ENCODE assay signal across 1 fruit fly cellular context in the genomic region with DNA sequence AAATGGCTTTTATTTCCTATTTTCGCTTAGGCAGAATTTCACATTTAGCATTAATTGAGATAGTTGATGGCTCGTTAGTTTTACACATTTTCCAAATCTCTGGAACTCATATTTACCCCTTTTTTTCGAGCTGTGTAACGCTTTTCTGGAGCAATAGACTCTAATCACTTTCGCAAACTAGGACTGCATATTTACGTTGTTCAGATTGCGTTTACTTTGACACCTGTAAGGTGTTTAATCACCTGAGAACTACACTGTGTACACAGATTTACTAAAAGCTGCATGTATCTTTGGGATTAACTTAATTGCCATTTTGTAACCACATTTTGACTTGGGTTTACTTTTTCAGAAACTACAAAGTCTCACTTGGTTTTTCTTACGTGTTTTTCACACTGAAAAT.
TF ChIP-seq lines count a peak whose summit lies in the region.

No protein-coding gene starts in this region.

TF ChIP-seq in whole organism, embryonic, 481 proteins besides CTCF, POLR2A, EP300 and RAD21 (continued from another document and continues in another):
- TF ChIP-seq ap (GFP tag; IDR thresholded peaks at IDR 0.05; lab: Robert Waterston, UW) (no peak), grn (GFP tag; optimal IDR thresholded peaks at IDR 0.05; lab: Kevin White, UChicago) (no peak), Bdp1 (GFP tag; optimal IDR thresholded peaks at IDR 0.05; lab: Kevin White, UChicago) (no peak), CG8281 (tag; optimal IDR thresholded peaks at IDR 0.05; lab: Kevin White, UChicago) (no peak), CG10431 (GFP tag; optimal IDR thresholded peaks at IDR 0.05; lab: Kevin White, UChicago) (no peak), CG6654 (GFP tag; optimal IDR thresholded peaks at IDR 0.05; lab: Kevin White, UChicago) (no peak), Rfx (GFP tag; IDR thresholded peaks at IDR 0.05; lab: Robert Waterston, UW) (peak; percentile 60), inv (GFP tag; IDR thresholded peaks at IDR 0.05; lab: Robert Waterston, UW; ENCODE audit: partially characterized antibody) (no peak), CG1529 (GFP tag; optimal IDR thresholded peaks at IDR 0.05; lab: Kevin White, UChicago) (no peak), br (optimal IDR thresholded peaks at IDR 0.05; lab: Kevin White, UChicago) (no peak), Blimp-1 (GFP tag; optimal IDR thresholded peaks at IDR 0.05; lab: Kevin White, UChicago) (peak; percentile 4), Nf-YA (GFP tag; IDR thresholded peaks at IDR 0.05; lab: Robert Waterston, UW) (peak; percentile 64; the same call in 1 of the 2 replicates), hbn (GFP tag; IDR thresholded peaks at IDR 0.05; lab: Robert Waterston, UW; ENCODE audit: partially characterized antibody) (no peak), D (optimal IDR thresholded peaks at IDR 0.05; lab: Kevin White, UChicago) (no peak), D (GFP tag; optimal IDR thresholded peaks at IDR 0.05; lab: Kevin White, UChicago) (no peak), CG18599 (GFP tag; optimal IDR thresholded peaks at IDR 0.05; lab: Kevin White, UChicago) (no peak), CG16779 (GFP tag; IDR thresholded peaks at IDR 0.05; lab: Robert Waterston, UW) (no peak), CG13296 (GFP tag; optimal IDR thresholded peaks at IDR 0.05; lab: Kevin White, UChicago) (peak; percentile 42), CG7357 (GFP tag; IDR thresholded peaks at IDR 0.05; lab: Robert Waterston, UW) (no peak), CG8765 (GFP tag; IDR thresholded peaks at IDR 0.05; lab: Robert Waterston, UW) (no peak), Sry-β (GFP tag; optimal IDR thresholded peaks at IDR 0.05; lab: Kevin White, UChicago) (no peak), psq (GFP tag; optimal IDR thresholded peaks at IDR 0.05; lab: Kevin White, UChicago) (no peak), Lpt (GFP tag; optimal IDR thresholded peaks at IDR 0.05; lab: Kevin White, UChicago) (no peak), mam (GFP tag; optimal IDR thresholded peaks at IDR 0.05; lab: Kevin White, UChicago) (peak; percentile 32), Sin3A (optimal IDR thresholded peaks at IDR 0.05; lab: Kevin White, UChicago) (no peak), mirr (GFP tag; optimal IDR thresholded peaks at IDR 0.05; lab: Kevin White, UChicago) (peak; percentile 17), toy (GFP tag; IDR thresholded peaks at IDR 0.05; lab: Robert Waterston, UW) (no peak), cad (GFP tag; optimal IDR thresholded peaks at IDR 0.05; lab: Kevin White, UChicago) (no peak), Ptx1 (GFP tag; IDR thresholded peaks at IDR 0.05; lab: Robert Waterston, UW) (no peak; the same call in 1 of the 2 replicates), oc (tag; optimal IDR thresholded peaks at IDR 0.05; lab: Kevin White, UChicago) (no peak), CG3995 (GFP tag; optimal IDR thresholded peaks at IDR 0.05; lab: Kevin White, UChicago) (no peak), Neu2 (GFP tag; optimal IDR thresholded peaks at IDR 0.05; lab: Kevin White, UChicago; ENCODE audit: borderline replicate concordance) (no peak), odd (GFP tag; optimal IDR thresholded peaks at IDR 0.05; lab: Kevin White, UChicago) (peak; percentile 13), insv (GFP tag; optimal IDR thresholded peaks at IDR 0.05; lab: Kevin White, UChicago) (no peak), Nf-YC (tag; optimal IDR thresholded peaks at IDR 0.05; lab: Kevin White, UChicago) (no peak), wdn (GFP tag; IDR thresholded peaks at IDR 0.05; lab: Robert Waterston, UW) (no peak), pb (GFP tag; optimal IDR thresholded peaks at IDR 0.05; lab: Kevin White, UChicago) (no peak), row (GFP tag; IDR thresholded peaks at IDR 0.05; lab: Robert Waterston, UW) (no peak), NfI (GFP tag; optimal IDR thresholded peaks at IDR 0.05; lab: Kevin White, UChicago) (no peak), lbe (GFP tag; optimal IDR thresholded peaks at IDR 0.05; lab: Kevin White, UChicago) (no peak), Ssrp (tag; optimal IDR thresholded peaks at IDR 0.05; lab: Kevin White, UChicago) (no peak), prd (optimal IDR thresholded peaks at IDR 0.05; lab: Kevin White, UChicago) (no peak), prd (GFP tag; IDR thresholded peaks at IDR 0.05; lab: Robert Waterston, UW) (no peak), nerfin-2 (GFP tag; IDR thresholded peaks at IDR 0.05; lab: Robert Waterston, UW; ENCODE audit: partially characterized antibody) (no peak), gcm (GFP tag; optimal IDR thresholded peaks at IDR 0.05; lab: Kevin White, UChicago) (no peak), Awh (GFP tag; IDR thresholded peaks at IDR 0.05; lab: Robert Waterston, UW) (peak; percentile 29; the same call in 1 of the 2 replicates), phol (tag; optimal IDR thresholded peaks at IDR 0.05; lab: Kevin White, UChicago) (no peak), pan (optimal IDR thresholded peaks at IDR 0.05; lab: Kevin White, UChicago) (no peak), pan (GFP tag; optimal IDR thresholded peaks at IDR 0.05 in 1 of 2, IDR thresholded peaks at IDR 0.05 in 1 of 2) (peak in 1 of 2 experiments; percentile 41), CG3726 (GFP tag; IDR thresholded peaks at IDR 0.05; lab: Robert Waterston, UW) (no peak), fu2 (GFP tag; optimal IDR thresholded peaks at IDR 0.05; lab: Kevin White, UChicago) (no peak), bigmax (GFP tag; optimal IDR thresholded peaks at IDR 0.05; lab: Kevin White, UChicago) (no peak), zfh2 (GFP tag; optimal IDR thresholded peaks at IDR 0.05; lab: Kevin White, UChicago) (no peak), nerfin-1 (tag; optimal IDR thresholded peaks at IDR 0.05; lab: Kevin White, UChicago) (no peak), CG4404 (GFP tag; IDR thresholded peaks at IDR 0.05; lab: Robert Waterston, UW) (no peak), Ravus (GFP tag; IDR thresholded peaks at IDR 0.05; lab: Robert Waterston, UW) (no peak), CG10543 (GFP tag; optimal IDR thresholded peaks at IDR 0.05; lab: Kevin White, UChicago) (no peak), ken (GFP tag; IDR thresholded peaks at IDR 0.05; lab: Robert Waterston, UW) (no peak), trh (GFP tag; optimal IDR thresholded peaks at IDR 0.05; lab: Kevin White, UChicago) (no peak), CG7745 (tag; optimal IDR thresholded peaks at IDR 0.05; lab: Kevin White, UChicago) (no peak), hth (optimal IDR thresholded peaks at IDR 0.05; lab: Kevin White, UChicago) (no peak), Deaf1 (tag; optimal IDR thresholded peaks at IDR 0.05; lab: Kevin White, UChicago) (no peak), CG3838 (GFP tag; optimal IDR thresholded peaks at IDR 0.05; lab: Kevin White, UChicago) (no peak), Dip2 (GFP tag; IDR thresholded peaks at IDR 0.05; lab: Robert Waterston, UW) (no peak), ase (GFP tag; IDR thresholded peaks at IDR 0.05; lab: Robert Waterston, UW) (no peak), PHDP (tag; optimal IDR thresholded peaks at IDR 0.05; lab: Kevin White, UChicago) (peak; percentile 38), da (GFP tag; optimal IDR thresholded peaks at IDR 0.05; lab: Kevin White, UChicago) (no peak), CG7987 (GFP tag; optimal IDR thresholded peaks at IDR 0.05; lab: Kevin White, UChicago) (peak; percentile 34), chn (GFP tag; optimal IDR thresholded peaks at IDR 0.05; lab: Kevin White, UChicago) (no peak), CG4617 (GFP tag; optimal IDR thresholded peaks at IDR 0.05; lab: Kevin White, UChicago; ENCODE audit: borderline replicate concordance) (no peak), CG15601 (tag; optimal IDR thresholded peaks at IDR 0.05; lab: Kevin White, UChicago) (peak; percentile 0), lola (GFP tag; optimal IDR thresholded peaks at IDR 0.05; lab: Kevin White, UChicago) (no peak), slbo (GFP tag; IDR thresholded peaks at IDR 0.05; lab: Robert Waterston, UW) (no peak), usp (GFP tag; optimal IDR thresholded peaks at IDR 0.05; lab: Kevin White, UChicago) (no peak), ssp (GFP tag; IDR thresholded peaks at IDR 0.05; lab: Robert Waterston, UW) (no peak), Fer3 (tag; optimal IDR thresholded peaks at IDR 0.05; lab: Kevin White, UChicago) (peak; percentile 45), B-H1 (GFP tag; IDR thresholded peaks at IDR 0.05; lab: Robert Waterston, UW) (no peak; the same call in 2 of the 3 replicates), CG18619 (GFP tag; optimal IDR thresholded peaks at IDR 0.05; lab: Kevin White, UChicago) (peak; percentile 16), CG12659 (GFP tag; optimal IDR thresholded peaks at IDR 0.05; lab: Kevin White, UChicago) (peak; percentile 24), scrt (GFP tag; optimal IDR thresholded peaks at IDR 0.05; lab: Kevin White, UChicago) (peak; percentile 7), org-1 (GFP tag; optimal IDR thresholded peaks at IDR 0.05; lab: Kevin White, UChicago) (no peak), hb (GFP tag; IDR thresholded peaks at IDR 0.05; lab: Robert Waterston, UW; ENCODE audit: partially characterized antibody) (no peak), dimm (GFP tag; IDR thresholded peaks at IDR 0.05; lab: Robert Waterston, UW) (no peak), CG7786 (GFP tag; optimal IDR thresholded peaks at IDR 0.05; lab: Kevin White, UChicago) (no peak), Adf1 (GFP tag; IDR thresholded peaks at IDR 0.05; lab: Robert Waterston, UW) (no peak), Usf (GFP tag; optimal IDR thresholded peaks at IDR 0.05; lab: Kevin White, UChicago) (no peak), run (tag; optimal IDR thresholded peaks at IDR 0.05; lab: Kevin White, UChicago) (no peak), nom (GFP tag; optimal IDR thresholded peaks at IDR 0.05; lab: Kevin White, UChicago) (no peak), ara (GFP tag; IDR thresholded peaks at IDR 0.05; lab: Robert Waterston, UW) (0 out of 2 replicates have a peak, but pooled peaks have one; percentile 20), ranshi (GFP tag; IDR thresholded peaks at IDR 0.05; lab: Robert Waterston, UW) (peak; percentile 23; the same call in 1 of the 2 replicates), nau (GFP tag; optimal IDR thresholded peaks at IDR 0.05; lab: Kevin White, UChicago) (peak; percentile 2), Gug (GFP tag; IDR thresholded peaks at IDR 0.05; lab: Robert Waterston, UW) (no peak), sr (GFP tag; IDR thresholded peaks at IDR 0.05; lab: Robert Waterston, UW) (no peak), CG9215 (GFP tag; IDR thresholded peaks at IDR 0.05; lab: Robert Waterston, UW) (no peak), CG8478 (optimal IDR thresholded peaks at IDR 0.05; lab: Kevin White, UChicago) (no peak), CG17568 (GFP tag; optimal IDR thresholded peaks at IDR 0.05; lab: Kevin White, UChicago) (no peak), chm (GFP tag; IDR thresholded peaks at IDR 0.05; lab: Robert Waterston, UW) (no peak), Side (GFP tag; optimal IDR thresholded peaks at IDR 0.05; lab: Kevin White, UChicago) (no peak), CG12299 (tag; optimal IDR thresholded peaks at IDR 0.05; lab: Kevin White, UChicago) (no peak), CG34224 (GFP tag; IDR thresholded peaks at IDR 0.05; lab: Robert Waterston, UW; ENCODE audit: partially characterized antibody) (no peak), Ets97D (GFP tag; optimal IDR thresholded peaks at IDR 0.05; lab: Kevin White, UChicago) (no peak), bcd (GFP tag; optimal IDR thresholded peaks at IDR 0.05; lab: Kevin White, UChicago) (peak; percentile 13), BtbVII (GFP tag; optimal IDR thresholded peaks at IDR 0.05; lab: Kevin White, UChicago) (no peak), dysf (GFP tag; IDR thresholded peaks at IDR 0.05; lab: Robert Waterston, UW) (peak; percentile 35; the same call in 1 of the 3 replicates), fru (optimal IDR thresholded peaks at IDR 0.05; lab: Kevin White, UChicago) (no peak), eyg (GFP tag; optimal IDR thresholded peaks at IDR 0.05; lab: Kevin White, UChicago) (no peak), repo (GFP tag; optimal IDR thresholded peaks at IDR 0.05; lab: Kevin White, UChicago) (no peak), CG10654 (GFP tag; optimal IDR thresholded peaks at IDR 0.05; lab: Kevin White, UChicago) (peak; percentile 21), Pdp1 (GFP tag; optimal IDR thresholded peaks at IDR 0.05; lab: Kevin White, UChicago) (no peak), tx (GFP tag; optimal IDR thresholded peaks at IDR 0.05; lab: Kevin White, UChicago) (no peak), Poxn (GFP tag; IDR thresholded peaks at IDR 0.05; lab: Robert Waterston, UW) (no peak), Antp (GFP tag; optimal IDR thresholded peaks at IDR 0.05; lab: Kevin White, UChicago) (no peak), CG10366 (GFP tag; IDR thresholded peaks at IDR 0.05; lab: Robert Waterston, UW) (no peak), CG14710 (tag; optimal IDR thresholded peaks at IDR 0.05; lab: Kevin White, UChicago) (no peak), CG13123 (GFP tag; optimal IDR thresholded peaks at IDR 0.05; lab: Kevin White, UChicago) (peak; percentile 29), pnt (GFP tag; optimal IDR thresholded peaks at IDR 0.05; lab: Kevin White, UChicago) (no peak), CG13624 (GFP tag; optimal IDR thresholded peaks at IDR 0.05; lab: Kevin White, UChicago) (no peak), Mad (GFP tag; optimal IDR thresholded peaks at IDR 0.05; lab: Kevin White, UChicago) (no peak), CG16863 (GFP tag; optimal IDR thresholded peaks at IDR 0.05; lab: Kevin White, UChicago) (no peak), CG3163 (GFP tag; optimal IDR thresholded peaks at IDR 0.05; lab: Kevin White, UChicago) (no peak), jing (GFP tag; optimal IDR thresholded peaks at IDR 0.05; lab: Kevin White, UChicago) (no peak), CG10321 (GFP tag; IDR thresholded peaks at IDR 0.05; lab: Robert Waterston, UW) (no peak), H2.0 (GFP tag; IDR thresholded peaks at IDR 0.05; lab: Robert Waterston, UW) (no peak), Med (GFP tag; lab: Kevin White, UChicago) (peak; percentile 78), mld (GFP tag; IDR thresholded peaks at IDR 0.05; lab: Robert Waterston, UW; ENCODE audit: partially characterized antibody) (no peak), cas (GFP tag; IDR thresholded peaks at IDR 0.05; lab: Robert Waterston, UW) (no peak), seq (GFP tag; IDR thresholded peaks at IDR 0.05; lab: Robert Waterston, UW) (peak; percentile 75; the same call in 1 of the 2 replicates), wek (GFP tag; optimal IDR thresholded peaks at IDR 0.05; lab: Kevin White, UChicago) (peak; percentile 39), CG10979 (tag; optimal IDR thresholded peaks at IDR 0.05; lab: Kevin White, UChicago) (no peak), CG12155 (GFP tag; optimal IDR thresholded peaks at IDR 0.05; lab: Kevin White, UChicago) (no peak), gem (tag; optimal IDR thresholded peaks at IDR 0.05; lab: Kevin White, UChicago) (peak; percentile 41), lov (optimal IDR thresholded peaks at IDR 0.05; lab: Kevin White, UChicago) (no peak), lov (GFP tag; IDR thresholded peaks at IDR 0.05; lab: Robert Waterston, UW) (no peak), CG7928 (GFP tag; optimal IDR thresholded peaks at IDR 0.05; lab: Kevin White, UChicago) (no peak)
